Worm (Caenorhabditis elegans) whole organism, L4 larva: ENCODE results near the gene Y54F10BM.13.

Experiments used
- ama-1 ChIP-seq: fragments of 150-350 bp; optimal IDR thresholded peaks from 2 replicates; lab custom pipeline; 2014; ENCODE audit warnings: inconsistent platforms, mixed read lengths
- ces-1 ChIP-seq: fragments of 150-350 bp; sonication (generic microtip); optimal IDR thresholded peaks from 4 replicates; lab custom pipeline; 2014; ENCODE audit warnings: missing biosample characterization, missing genetic modification reagents, missing genetic modification characterization
- daf-12 ChIP-seq: fragments of 150-350 bp; optimal IDR thresholded peaks from 2 replicates; lab custom pipeline; 2014; ENCODE audit warnings: missing biosample characterization, missing genetic modification reagents, missing genetic modification characterization
- dve-1 ChIP-seq: sonication (generic microtip); optimal IDR thresholded peaks from 2 replicates; lab custom pipeline; 2017; ENCODE audit warnings: antibody characterized with exemption, mild to moderate bottlenecking, missing genetic modification characterization, missing compliant biosample characterization; ENCODE audit not compliant: insufficient read depth
- madf-5 ChIP-seq, 2 experiments: fragments of 200-800 bp; sonication (Bioruptor generic); IDR thresholded peaks; 2 replicates each; pipeline ENCODE4 v1.3.6; 2022; ENCODE audit warnings: missing compliant biosample characterization in 2 of 2, missing genetic modification characterization in 2 of 2
- mdl-1 ChIP-seq, 2 experiments: fragments of 150-350 bp in 1 of 2; sonication (generic microtip) in 1 of 2; optimal IDR thresholded peaks; 2 replicates each; lab custom pipeline; 2014 to 2017; ENCODE audit warnings: missing biosample characterization in 2 of 2, missing genetic modification characterization in 2 of 2
- mep-1 ChIP-seq: fragments of 150-350 bp; sonication (generic microtip); optimal IDR thresholded peaks from 3 replicates; lab custom pipeline; 2014; ENCODE audit warnings: missing biosample characterization, missing genetic modification characterization
- pha-4 ChIP-seq, 2 experiments: fragments of 150-350 bp in 1 of 2; fragments of 200-800 bp in 1 of 2; sonication (Bioruptor generic) in 1 of 2; IDR thresholded peaks in 1 of 2; optimal IDR thresholded peaks in 1 of 2; 2 replicates each; pipeline versions ENCODE4 v1.3.6 to Lab custom; 2014 to 2022; ENCODE audit warnings: missing genetic modification characterization in 2 of 2, missing genetic modification reagents in 2 of 2, missing biosample characterization in 1 of 2, missing compliant biosample characterization in 1 of 2
- skn-1 ChIP-seq: fragments of 150-350 bp; optimal IDR thresholded peaks from 2 replicates; lab custom pipeline; 2014; ENCODE audit warnings: missing biosample characterization, missing genetic modification characterization
- snpc-4 ChIP-seq: fragments of 150-350 bp; optimal IDR thresholded peaks from 2 replicates; lab custom pipeline; 2014; ENCODE audit warnings: missing biosample characterization, missing genetic modification characterization
- unc-39 ChIP-seq: sonication (generic microtip); optimal IDR thresholded peaks from 2 replicates; lab custom pipeline; 2017; ENCODE audit warnings: missing biosample characterization, missing genetic modification characterization
- unc-62 ChIP-seq, 3 experiments: fragments of 150-350 bp in 1 of 3; sonication (generic microtip); optimal IDR thresholded peaks in 2 of 3; peaks in 1 of 3; 1 replicate in 1 of 3; 2 replicates in 2 of 3; lab custom pipeline; 2014 to 2017; ENCODE audit warnings: missing biosample characterization in 3 of 3, missing genetic modification characterization in 3 of 3, missing genetic modification reagents in 3 of 3, missing genotype in 1 of 3
- zag-1 ChIP-seq: fragments of 150-350 bp; optimal IDR thresholded peaks from 2 replicates; lab custom pipeline; 2014; ENCODE audit warnings: missing biosample characterization, missing genetic modification characterization
- ztf-11 ChIP-seq: fragments of 150-350 bp; optimal IDR thresholded peaks from 2 replicates; lab custom pipeline; 2014; ENCODE audit warnings: missing biosample characterization, missing genetic modification characterization

DNA sequence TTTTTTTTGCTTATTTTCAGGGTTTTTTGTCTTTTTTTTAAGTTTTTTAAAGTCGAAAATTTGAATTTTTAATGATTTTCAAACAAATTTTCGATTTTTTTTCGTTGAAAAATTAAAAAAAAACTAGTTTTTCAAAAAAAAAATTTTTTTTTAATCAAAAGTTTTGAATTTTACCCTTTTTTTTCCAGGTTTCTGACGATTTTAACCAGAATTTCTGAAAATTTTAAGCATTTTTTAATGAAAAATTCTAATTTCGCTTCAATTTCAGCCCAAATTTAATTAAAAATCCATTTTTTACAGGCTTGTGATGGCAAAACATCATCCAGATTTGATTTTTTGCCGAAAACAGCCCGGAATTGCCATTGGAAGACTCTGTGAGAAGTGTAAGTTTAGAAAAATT lies 12.4 kb upstream of the Y54F10BM.13 start, which contains the start of gene phf-5:
- no peak for TF ChIP-seq dve-1 (tag; lab: Kevin White, UChicago)
- TF ChIP-seq madf-5 (GFP tag; IDR thresholded peaks at IDR 0.05; lab: Robert Waterston, UW): no peak
- TF ChIP-seq unc-62 (GFP tag; optimal IDR thresholded peaks at IDR 0.05 in 1 of 2; lab: Kevin White, UChicago): no peak
- no peak for TF ChIP-seq unc-62 (tag; optimal IDR thresholded peaks at IDR 0.05; lab: Kevin White, UChicago)
- no peak for TF ChIP-seq zag-1 (tag; lab: Kevin White, UChicago)
- TF ChIP-seq ces-1 (GFP tag; lab: Kevin White, UChicago): no peak
- TF ChIP-seq ama-1 (lab: Kevin White, UChicago): no peak
- TF ChIP-seq mdl-1 (tag; optimal IDR thresholded peaks at IDR 0.05; lab: Kevin White, UChicago): no peak
- no peak for TF ChIP-seq ztf-11
- TF ChIP-seq mep-1 (tag; lab: Kevin White, UChicago): no peak
- TF ChIP-seq snpc-4 (tag; lab: Kevin White, UChicago): no peak
- TF ChIP-seq skn-1 (tag; lab: Kevin White, UChicago): no peak
- TF ChIP-seq unc-39: no peak
- TF ChIP-seq pha-4 (GFP tag; IDR thresholded peaks at IDR 0.05; lab: Robert Waterston, UW): no peak
- no peak for TF ChIP-seq pha-4 (tag; optimal IDR thresholded peaks at IDR 0.05; lab: Kevin White, UChicago)
- TF ChIP-seq daf-12: no peak
